Fruit fly (Drosophila melanogaster): ENCODE measurements around the gene CG33271.
A peak's percentile ranks its signal among the peaks of the same experiment; 100 is the strongest.

Gene CG33271

dm6 chr3L:11530370-11530769 lies 46.9 kb downstream of the CG33271 start (continued):
- TF ChIP-seq Lim3 (GFP tag; IDR thresholded peaks at IDR 0.05) (peak; percentile 40; the same call in 1 of the 2 replicates), Awh (GFP tag; IDR thresholded peaks at IDR 0.05) (0 out of 2 replicates have a peak, but pooled peaks have one; percentile 18), her (GFP tag; optimal IDR thresholded peaks at IDR 0.05) (no peak), Ada2b (GFP tag; IDR thresholded peaks at IDR 0.05) (no peak), crol (GFP tag; IDR thresholded peaks at IDR 0.05) (peak; percentile 64; the same call in 1 of the 2 replicates), CG17385 (GFP tag; optimal IDR thresholded peaks at IDR 0.05) (no peak), CG42726 (GFP tag; IDR thresholded peaks at IDR 0.05; ENCODE audit: partially characterized antibody) (no peak), CG13894 (tag; optimal IDR thresholded peaks at IDR 0.05) (peak; percentile 15), grn (GFP tag; optimal IDR thresholded peaks at IDR 0.05) (peak; percentile 90), sug (tag; optimal IDR thresholded peaks at IDR 0.05) (peak; percentile 72), CG6791 (GFP tag; IDR thresholded peaks at IDR 0.05; ENCODE audit: partially characterized antibody) (no peak), wek (GFP tag; optimal IDR thresholded peaks at IDR 0.05) (no peak)

dm6 chr3L:11529707-11530106 lies 47.6 kb downstream of the CG33271 start:
- TF ChIP-seq exex (tag; optimal IDR thresholded peaks at IDR 0.05) (peak; percentile 43), sug (tag; optimal IDR thresholded peaks at IDR 0.05) (peak; percentile 1), Aef1 (GFP tag; IDR thresholded peaks at IDR 0.05) (no peak), Lhr (GFP tag; optimal IDR thresholded peaks at IDR 0.05) (no peak), CG18764 (GFP tag; optimal IDR thresholded peaks at IDR 0.05) (no peak), CG8089 (GFP tag; optimal IDR thresholded peaks at IDR 0.05) (no peak)

- TF ChIP-seq YL-1 (GFP tag; optimal IDR thresholded peaks at IDR 0.05) = no peak
- TF ChIP-seq Aef1 (GFP tag; IDR thresholded peaks at IDR 0.05) = no peak
- TF ChIP-seq CG1024 (GFP tag; IDR thresholded peaks at IDR 0.05) = no peak
- TF ChIP-seq C15 (GFP tag; IDR thresholded peaks at IDR 0.05) = no peak
- no peak for TF ChIP-seq CG1603 (tag; optimal IDR thresholded peaks at IDR 0.05)
- TF ChIP-seq CG3163 (GFP tag; optimal IDR thresholded peaks at IDR 0.05) = no peak
- TF ChIP-seq pho (GFP tag; optimal IDR thresholded peaks at IDR 0.05) = no peak
- no peak for TF ChIP-seq cad (GFP tag; optimal IDR thresholded peaks at IDR 0.05)
- no peak for TF ChIP-seq zfh2 (GFP tag; optimal IDR thresholded peaks at IDR 0.05)
- TF ChIP-seq CG1792 (GFP tag; optimal IDR thresholded peaks at IDR 0.05) = no peak
- TF ChIP-seq CG13624 (GFP tag; optimal IDR thresholded peaks at IDR 0.05) = peak; percentile 15
- no peak for TF ChIP-seq CG11696 (GFP tag; IDR thresholded peaks at IDR 0.05)
- no peak for TF ChIP-seq CG14860 (GFP tag; IDR thresholded peaks at IDR 0.05; ENCODE audit: partially characterized antibody)
- no peak for TF ChIP-seq CG7928 (GFP tag; optimal IDR thresholded peaks at IDR 0.05)
- no peak for TF ChIP-seq CG31224 (GFP tag; IDR thresholded peaks at IDR 0.05)
- no peak for TF ChIP-seq CG34224 (GFP tag; IDR thresholded peaks at IDR 0.05; ENCODE audit: partially characterized antibody)
- TF ChIP-seq sna (GFP tag; IDR thresholded peaks at IDR 0.05; ENCODE audit: partially characterized antibody) = no peak
- peak; percentile 73 for TF ChIP-seq lab (GFP tag; optimal IDR thresholded peaks at IDR 0.05)
- TF ChIP-seq CG1647 (GFP tag; optimal IDR thresholded peaks at IDR 0.05) = no peak
- no peak for TF ChIP-seq CG1832 (GFP tag; optimal IDR thresholded peaks at IDR 0.05)
- TF ChIP-seq Poxn (GFP tag; IDR thresholded peaks at IDR 0.05) = no peak
- no peak for TF ChIP-seq p53 (GFP tag; optimal IDR thresholded peaks at IDR 0.05)
- TF ChIP-seq grau (tag; optimal IDR thresholded peaks at IDR 0.05) = no peak
- no peak for TF ChIP-seq dmrt11E (tag; optimal IDR thresholded peaks at IDR 0.05)
- no peak for TF ChIP-seq lilli (GFP tag; optimal IDR thresholded peaks at IDR 0.05)
- TF ChIP-seq ase (GFP tag; IDR thresholded peaks at IDR 0.05) = no peak
- TF ChIP-seq org-1 (GFP tag; optimal IDR thresholded peaks at IDR 0.05) = no peak
- no peak for TF ChIP-seq shn (GFP tag; optimal IDR thresholded peaks at IDR 0.05)
- TF ChIP-seq fu2 (GFP tag; optimal IDR thresholded peaks at IDR 0.05) = no peak
- TF ChIP-seq CG4820 (GFP tag; optimal IDR thresholded peaks at IDR 0.05) = no peak
- TF ChIP-seq sqz (GFP tag; optimal IDR thresholded peaks at IDR 0.05) = no peak
- TF ChIP-seq ATbp (GFP tag; optimal IDR thresholded peaks at IDR 0.05) = peak; percentile 61
- TF ChIP-seq Mad (GFP tag; optimal IDR thresholded peaks at IDR 0.05) = no peak
Observed at dm6 chr3L:11528397-11528923, 48.8 kb downstream of the CG33271 start.

Data from whole organism, embryonic.